Worm (Caenorhabditis elegans) whole organism, midembryonic: Measurements from ENCODE around the gene F31F7.2.

Source experiments
- T22C8.4 ChIP-seq: fragments of 200-800 bp; sonication (Bioruptor generic); IDR thresholded peaks from 2 replicates; pipeline ENCODE4 v1.3.6; 2022; ENCODE audit warnings: missing genetic modification characterization, missing compliant biosample characterization
- cog-1 ChIP-seq: sonication (generic microtip); optimal IDR thresholded peaks from 2 replicates; lab custom pipeline; 2016; ENCODE audit warnings: missing genetic modification characterization, missing compliant biosample characterization
- flt-1 ChIP-seq: fragments of 200-800 bp; sonication (Bioruptor generic); IDR thresholded peaks from 2 replicates; pipeline ENCODE4 v1.3.6; 2022; ENCODE audit warnings: missing genetic modification characterization, missing compliant biosample characterization
- klf-2 ChIP-seq: fragments of 200-800 bp; sonication (Bioruptor generic); conservative IDR thresholded peaks from 2 replicates; pipeline ENCODE4 v1.3.6; 2022; ENCODE audit warnings: missing genetic modification reagents, missing genetic modification characterization, missing compliant biosample characterization
- med-1 ChIP-seq: sonication (generic microtip); optimal IDR thresholded peaks from 2 replicates; lab custom pipeline; 2017; ENCODE audit warnings: missing genetic modification characterization, mild to moderate bottlenecking, missing compliant biosample characterization, antibody characterized with exemption, missing genetic modification reagents; ENCODE audit not compliant: insufficient read depth
- ref-1 ChIP-seq: fragments of 200-800 bp; sonication (Bioruptor generic); conservative IDR thresholded peaks from 2 replicates; pipeline ENCODE4 v1.3.6; 2022; ENCODE audit warnings: missing genetic modification reagents, missing genetic modification characterization, missing compliant biosample characterization
- tab-1 ChIP-seq: fragments of 200-800 bp; sonication (Bioruptor generic); IDR thresholded peaks from 2 replicates; pipeline ENCODE4 v1.3.6; 2022; ENCODE audit warnings: missing genetic modification characterization, missing compliant biosample characterization
- ztf-23 ChIP-seq: fragments of 200-800 bp; sonication (Bioruptor generic); IDR thresholded peaks from 2 replicates; pipeline ENCODE4 v1.3.6; 2022; ENCODE audit warnings: missing genetic modification reagents, missing genetic modification characterization, missing compliant biosample characterization
- ztf-29 ChIP-seq: fragments of 200-800 bp; sonication (Bioruptor generic); IDR thresholded peaks from 2 replicates; pipeline ENCODE4 v1.3.6; 2022; ENCODE audit warnings: missing genetic modification reagents, missing genetic modification characterization, missing compliant biosample characterization

- TF ChIP-seq tab-1 (no peak), ztf-29 (GFP tag; lab: Robert Waterston, UW) (no peak), cog-1 (tag; lab: Kevin White, UChicago) (no peak), ref-1 (GFP tag; lab: Robert Waterston, UW) (no peak), med-1 (GFP tag; lab: Kevin White, UChicago) (no peak), ztf-23 (GFP tag; lab: Robert Waterston, UW) (no peak), flt-1 (GFP tag; lab: Robert Waterston, UW) (no peak), klf-2 (GFP tag; lab: Robert Waterston, UW) (no peak), T22C8.4 (GFP tag; lab: Robert Waterston, UW) (no peak)
These were observed 47.8 kb upstream of the F31F7.2 start for ce11 chrV:6222779-6223276.
